Worm (Caenorhabditis elegans) whole organism, early embryonic: Measurements from ENCODE around the gene K10C2.14.

Experiments used
- B0310.2 ChIP-seq: sonication (generic microtip); optimal IDR thresholded peaks from 2 replicates; lab custom pipeline; 2016; ENCODE audit warnings: mild to moderate bottlenecking, missing genetic modification characterization, missing compliant biosample characterization
- F13C5.2 ChIP-seq: sonication (generic microtip); optimal IDR thresholded peaks from 2 replicates; lab custom pipeline; 2017; ENCODE audit warnings: mild to moderate bottlenecking, missing genetic modification characterization, inconsistent platforms, missing compliant biosample characterization
- aly-1 ChIP-seq: sonication (generic microtip); optimal IDR thresholded peaks from 2 replicates; lab custom pipeline; 2016; ENCODE audit warnings: missing genetic modification characterization, missing compliant biosample characterization
- ama-1 ChIP-seq: fragments of 150-350 bp; optimal IDR thresholded peaks from 2 replicates; lab custom pipeline; 2014
- ceh-13 ChIP-seq: fragments of 200-800 bp; sonication (Bioruptor generic); optimal IDR thresholded peaks from 2 replicates; lab custom pipeline; 2018; ENCODE audit warnings: mild to moderate bottlenecking, missing genetic modification characterization, missing compliant biosample characterization
- ceh-36 ChIP-seq: sonication (generic microtip); optimal IDR thresholded peaks from 2 replicates; lab custom pipeline; 2016; ENCODE audit warnings: missing genetic modification characterization, inconsistent platforms, missing compliant biosample characterization
- ets-7 ChIP-seq: sonication (generic microtip); optimal IDR thresholded peaks from 2 replicates; lab custom pipeline; 2016; ENCODE audit warnings: missing genotype, missing genetic modification characterization, missing compliant biosample characterization
- flt-1 ChIP-seq: fragments of 200-800 bp; sonication (Bioruptor generic); IDR thresholded peaks from 2 replicates; pipeline ENCODE4 v1.3.6; 2022; ENCODE audit warnings: missing genetic modification characterization, missing compliant biosample characterization
- hmbx-1 ChIP-seq: sonication (generic microtip); optimal IDR thresholded peaks from 2 replicates; lab custom pipeline; 2016; ENCODE audit warnings: mild to moderate bottlenecking, missing genetic modification characterization, missing compliant biosample characterization
- hmg-4 ChIP-seq: fragments of 200-800 bp; sonication (Bioruptor generic); optimal IDR thresholded peaks from 2 replicates; lab custom pipeline; 2018; ENCODE audit warnings: mild to moderate bottlenecking, missing genetic modification characterization, missing compliant biosample characterization
- hnd-1 ChIP-seq: sonication (generic microtip); optimal IDR thresholded peaks from 2 replicates; lab custom pipeline; 2016; ENCODE audit warnings: missing genetic modification characterization, missing compliant biosample characterization
- pes-1 ChIP-seq: fragments of 200-800 bp; sonication (Bioruptor generic); IDR thresholded peaks from 2 replicates; pipeline ENCODE4 v1.3.6; 2022; ENCODE audit warnings: missing genetic modification reagents, missing genetic modification characterization, missing compliant biosample characterization
- scrt-1 ChIP-seq: fragments of 200-800 bp; sonication (Bioruptor generic); IDR thresholded peaks from 2 replicates; pipeline ENCODE4 v1.3.6; 2022; ENCODE audit warnings: missing genetic modification characterization, missing compliant biosample characterization
- sea-1 ChIP-seq: fragments of 200-800 bp; sonication (Bioruptor generic); conservative IDR thresholded peaks from 2 replicates; pipeline ENCODE4 v1.3.6; 2022; ENCODE audit warnings: missing genetic modification characterization, missing compliant biosample characterization
- tbx-11 ChIP-seq: fragments of 200-800 bp; sonication (Bioruptor generic); IDR thresholded peaks from 2 replicates; pipeline ENCODE4 v1.3.6; 2022; ENCODE audit warnings: missing genetic modification characterization, missing compliant biosample characterization
- tbx-37 ChIP-seq: fragments of 200-800 bp; sonication (Bioruptor generic); conservative IDR thresholded peaks from 2 replicates; pipeline ENCODE4 v1.3.6; 2022; ENCODE audit warnings: missing genetic modification reagents, missing genetic modification characterization, missing compliant biosample characterization
- tra-4 ChIP-seq: sonication (generic microtip); optimal IDR thresholded peaks from 2 replicates; lab custom pipeline; 2017; ENCODE audit warnings: missing genetic modification characterization, missing compliant biosample characterization

The K10C2.14 gene

ce11 chrX:6462479-6462878, 22.1 kb upstream of the K10C2.14 start:
- TF ChIP-seq aly-1 (tag; lab: Kevin White, UChicago): no peak
- no peak for TF ChIP-seq ets-7 (tag; lab: Kevin White, UChicago)
- no peak for TF ChIP-seq pes-1 (GFP tag; lab: Robert Waterston, UW)
- no peak for TF ChIP-seq hmg-4 (GFP tag; lab: Kevin White, UChicago)
- TF ChIP-seq tra-4 (tag; lab: Kevin White, UChicago): no peak
- no peak for TF ChIP-seq ama-1
- no peak for TF ChIP-seq hmbx-1
- TF ChIP-seq ceh-13 (GFP tag; lab: Kevin White, UChicago): no peak
- TF ChIP-seq tbx-11 (GFP tag; lab: Robert Waterston, UW): no peak
- no peak for TF ChIP-seq sea-1 (GFP tag; lab: Robert Waterston, UW)
- no peak for TF ChIP-seq scrt-1 (GFP tag; lab: Robert Waterston, UW)
- no peak for TF ChIP-seq B0310.2 (tag; lab: Kevin White, UChicago)
- TF ChIP-seq F13C5.2: no peak
- TF ChIP-seq hnd-1: no peak
- no peak for TF ChIP-seq flt-1
- TF ChIP-seq ceh-36: no peak
- TF ChIP-seq tbx-37 (GFP tag; lab: Robert Waterston, UW): no peak

- TF ChIP-seq tbx-37 (GFP tag; lab: Robert Waterston, UW) (no peak), hnd-1 (no peak), tbx-11 (GFP tag; lab: Robert Waterston, UW) (no peak), hmbx-1 (no peak), ets-7 (tag; lab: Kevin White, UChicago) (no peak)
These were observed 21.4 kb upstream of the K10C2.14 start, which contains the start of gene K04E7.1 for ce11 chrX:6461729-6462128. Gene K04E7.1 (plus strand): TSS chrX:6462029.

- no peak for TF ChIP-seq tra-4 (tag; lab: Kevin White, UChicago)
- no peak for TF ChIP-seq ama-1
- TF ChIP-seq pes-1 (GFP tag; lab: Robert Waterston, UW): no peak
- no peak for TF ChIP-seq ceh-13 (GFP tag; lab: Kevin White, UChicago)
- TF ChIP-seq hnd-1: no peak
- TF ChIP-seq sea-1 (GFP tag; lab: Robert Waterston, UW): no peak
- TF ChIP-seq hmg-4 (GFP tag; lab: Kevin White, UChicago): no peak
- TF ChIP-seq F13C5.2: no peak
- no peak for TF ChIP-seq tbx-37 (GFP tag; lab: Robert Waterston, UW)
- no peak for TF ChIP-seq aly-1 (tag; lab: Kevin White, UChicago)
- no peak for TF ChIP-seq hmbx-1
- no peak for TF ChIP-seq tbx-11 (GFP tag; lab: Robert Waterston, UW)
- TF ChIP-seq ets-7 (tag; lab: Kevin White, UChicago): no peak
- no peak for TF ChIP-seq B0310.2 (tag; lab: Kevin White, UChicago)
- no peak for TF ChIP-seq ceh-36
- TF ChIP-seq scrt-1 (GFP tag; lab: Robert Waterston, UW): no peak
- no peak for TF ChIP-seq flt-1
These were observed 19.8 kb upstream of the K10C2.14 start for ce11 chrX:6460123-6460522.

- TF ChIP-seq tbx-11 (GFP tag; lab: Robert Waterston, UW): no peak
These were observed 18.1 kb upstream of the K10C2.14 start for ce11 chrX:6458467-6458866.

ce11 chrX:6458001-6458400, 17.6 kb upstream of the K10C2.14 start:
- no peak for TF ChIP-seq hmg-4 (GFP tag; lab: Kevin White, UChicago)
- TF ChIP-seq flt-1: no peak
- no peak for TF ChIP-seq tbx-11 (GFP tag; lab: Robert Waterston, UW)
- no peak for TF ChIP-seq sea-1 (GFP tag; lab: Robert Waterston, UW)
- no peak for TF ChIP-seq scrt-1 (GFP tag; lab: Robert Waterston, UW)
- no peak for TF ChIP-seq ama-1
- TF ChIP-seq ceh-13 (GFP tag; lab: Kevin White, UChicago): no peak
- TF ChIP-seq B0310.2 (tag; lab: Kevin White, UChicago): no peak
- no peak for TF ChIP-seq pes-1 (GFP tag; lab: Robert Waterston, UW)
- TF ChIP-seq ets-7 (tag; lab: Kevin White, UChicago): no peak
- no peak for TF ChIP-seq hmbx-1
- no peak for TF ChIP-seq tbx-37 (GFP tag; lab: Robert Waterston, UW)
- TF ChIP-seq tra-4 (tag; lab: Kevin White, UChicago): no peak
- TF ChIP-seq hnd-1: no peak
- TF ChIP-seq F13C5.2: no peak
- TF ChIP-seq aly-1 (tag; lab: Kevin White, UChicago): no peak
- no peak for TF ChIP-seq ceh-36

- TF ChIP-seq aly-1 (tag; lab: Kevin White, UChicago) (no peak), B0310.2 (tag; lab: Kevin White, UChicago) (no peak), F13C5.2 (no peak), ets-7 (tag; lab: Kevin White, UChicago) (no peak), hnd-1 (no peak), tbx-37 (GFP tag; lab: Robert Waterston, UW) (no peak), ceh-13 (GFP tag; lab: Kevin White, UChicago) (no peak), flt-1 (no peak), ama-1 (no peak), tbx-11 (GFP tag; lab: Robert Waterston, UW) (no peak), tra-4 (tag; lab: Kevin White, UChicago) (no peak), hmbx-1 (no peak), hmg-4 (GFP tag; lab: Kevin White, UChicago) (no peak), sea-1 (GFP tag; lab: Robert Waterston, UW) (no peak), ceh-36 (no peak), pes-1 (GFP tag; lab: Robert Waterston, UW) (no peak), scrt-1 (GFP tag; lab: Robert Waterston, UW) (no peak)
These were observed 16.2 kb upstream of the K10C2.14 start, which contains the start of gene pept-1 for ce11 chrX:6456567-6456966. Gene pept-1 (plus strand): TSS chrX:6456872.

- no peak for TF ChIP-seq tbx-11 (GFP tag; lab: Robert Waterston, UW)
These were observed 14.8 kb upstream of the K10C2.14 start, which contains the start of gene nas-33 for ce11 chrX:6455157-6455556. Gene nas-33 (minus strand): TSS chrX:6455257.
